Worm (Caenorhabditis elegans): ENCODE measurements around the gene Y69A2AR.1.

Gene Y69A2AR.1

DNA sequence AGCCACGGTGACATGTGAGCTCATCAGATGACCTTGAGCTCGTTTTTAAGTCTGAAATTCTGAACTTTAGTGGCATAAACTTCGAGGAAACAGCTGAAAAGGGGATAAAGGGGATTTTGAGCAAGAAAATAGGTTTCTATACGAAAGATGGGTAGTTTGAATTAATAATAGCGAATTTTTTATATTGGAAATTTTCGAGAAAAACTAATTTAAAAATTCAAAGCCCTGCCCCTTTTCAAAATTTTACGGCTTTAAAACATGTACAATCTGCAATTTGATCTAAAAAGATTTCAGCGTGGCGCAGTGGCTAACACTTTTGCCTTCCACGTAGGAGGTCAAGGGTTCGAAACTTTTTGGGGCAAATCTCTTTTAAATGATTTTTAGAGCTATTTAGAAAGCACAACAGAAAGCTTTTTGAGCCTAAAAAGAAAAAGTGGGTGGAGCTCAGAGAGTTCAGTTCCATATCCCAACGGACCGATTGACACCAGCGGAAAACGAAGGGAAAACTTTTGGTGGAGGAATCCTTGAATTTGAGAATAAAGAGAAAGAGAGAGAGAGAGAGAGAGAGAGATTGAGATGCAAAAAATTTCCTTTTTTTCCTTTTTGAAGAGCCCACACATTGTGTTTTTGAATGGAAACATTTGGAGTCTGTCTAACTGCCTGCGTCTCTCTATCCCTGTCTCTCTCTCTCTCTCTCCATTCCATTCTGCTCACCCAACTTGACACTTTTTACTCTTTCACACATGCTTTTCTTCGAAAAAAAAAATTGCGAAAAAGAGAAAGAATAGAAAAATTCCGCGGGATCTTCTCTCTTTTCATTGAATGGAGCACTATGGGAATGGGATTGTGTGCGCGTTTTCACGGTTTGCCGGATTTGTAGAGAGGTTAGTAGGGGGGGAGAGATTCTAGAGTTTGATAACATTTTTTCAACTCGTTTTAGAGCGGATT, 2.6 kb upstream of the Y69A2AR.1 start, which contains the start of gene Y69A2AR.31 (continued):
- no peak for TF ChIP-seq zfp-2 (tag; optimal IDR thresholded peaks at IDR 0.05)
- peak; percentile 79; the same call in 1 of the 2 replicates for TF ChIP-seq pha-4 (GFP tag; IDR thresholded peaks at IDR 0.05)
- no peak for TF ChIP-seq pha-4 (tag; optimal IDR thresholded peaks at IDR 0.05)

DNA sequence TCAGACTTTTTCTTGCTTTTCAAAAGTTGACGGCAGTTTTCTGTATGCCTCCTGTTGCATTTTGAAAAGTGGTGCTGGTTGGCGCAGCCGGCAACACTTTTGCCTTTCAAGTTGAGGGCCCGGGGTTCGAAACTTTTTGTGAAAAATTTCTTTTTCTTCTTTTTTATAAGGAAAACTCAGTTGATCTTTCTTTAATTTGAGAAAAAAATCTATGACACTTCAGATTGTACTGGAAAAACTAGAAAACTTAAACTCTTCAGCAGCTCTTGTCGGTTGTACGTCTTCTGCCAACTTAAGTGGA, 2.0 kb upstream of the Y69A2AR.1 start:
- peak in 1 of 2 experiments; percentile 60 for TF ChIP-seq daf-16 (GFP tag; optimal IDR thresholded peaks at IDR 0.05)
- TF ChIP-seq daf-16 (tag; optimal IDR thresholded peaks at IDR 0.05) = no peak
- TF ChIP-seq ceh-44 (GFP tag; IDR thresholded peaks at IDR 0.05) = no peak
- TF ChIP-seq zfp-2 (tag; optimal IDR thresholded peaks at IDR 0.05) = no peak
- TF ChIP-seq T20F7.1 (GFP tag; optimal IDR thresholded peaks at IDR 0.05) = peak; percentile 21
- TF ChIP-seq D1046.2 (GFP tag; IDR thresholded peaks at IDR 0.05) = peak; percentile 84
- peak; percentile 61; the same call in 1 of the 2 replicates for TF ChIP-seq vab-7 (GFP tag; IDR thresholded peaks at IDR 0.05)
- TF ChIP-seq dmd-9 (GFP tag; IDR thresholded peaks at IDR 0.05) = 0 out of 2 replicates have a peak, but pooled peaks have one; percentile 52
- 0 out of 2 replicates have a peak, but pooled peaks have one; percentile 55 for TF ChIP-seq nhr-42 (GFP tag; IDR thresholded peaks at IDR 0.05)
- 0 out of 2 replicates have a peak, but pooled peaks have one; percentile 10 for TF ChIP-seq lin-1 (GFP tag; IDR thresholded peaks at IDR 0.05)
- 0 out of 2 replicates have a peak, but pooled peaks have one; percentile 44 for TF ChIP-seq zip-11 (GFP tag; IDR thresholded peaks at IDR 0.05)
- TF ChIP-seq F49E8.2 (tag; optimal IDR thresholded peaks at IDR 0.05; ENCODE audit: borderline replicate concordance) = no peak
- peak; percentile 70; the same call in 1 of the 2 replicates for TF ChIP-seq pha-4 (GFP tag; IDR thresholded peaks at IDR 0.05)
- no peak for TF ChIP-seq pha-4 (tag; optimal IDR thresholded peaks at IDR 0.05)
- 0 out of 2 replicates have a peak, but pooled peaks have one; percentile 48 for TF ChIP-seq daf-8 (GFP tag; IDR thresholded peaks at IDR 0.05)
- TF ChIP-seq ctbp-1 (GFP tag; IDR thresholded peaks at IDR 0.05) = no peak
- TF ChIP-seq attf-4 (tag; optimal IDR thresholded peaks at IDR 0.05) = no peak
- TF ChIP-seq Y75B8A.6 (GFP tag; IDR thresholded peaks at IDR 0.05) = peak; percentile 32; the same call in 1 of the 2 replicates
- TF ChIP-seq gei-8 (GFP tag; optimal IDR thresholded peaks at IDR 0.05) = peak; percentile 57
- TF ChIP-seq Y48G9A.11 (GFP tag; IDR thresholded peaks at IDR 0.05) = peak; percentile 60; the same call in 1 of the 2 replicates
- 0 out of 2 replicates have a peak, but pooled peaks have one; percentile 54 for TF ChIP-seq snpc-1.2 (GFP tag; IDR thresholded peaks at IDR 0.05)
- TF ChIP-seq madf-5 (GFP tag; IDR thresholded peaks at IDR 0.05) = peak; percentile 36 to 42; a peak in 1 of 4 replicates
- no peak for TF ChIP-seq mdl-1 (tag; optimal IDR thresholded peaks at IDR 0.05)
- TF ChIP-seq duxl-1 (tag; optimal IDR thresholded peaks at IDR 0.05; ENCODE audit: poor library complexity) = no peak
- TF ChIP-seq hlh-11 (tag; optimal IDR thresholded peaks at IDR 0.05) = no peak
- TF ChIP-seq lin-38 (GFP tag; IDR thresholded peaks at IDR 0.05) = peak; percentile 75
- no peak for TF ChIP-seq lin-29 (GFP tag; IDR thresholded peaks at IDR 0.05)
- peak; percentile 84 for TF ChIP-seq egl-43 (GFP tag; IDR thresholded peaks at IDR 0.05)
- peak; percentile 88 for TF ChIP-seq F26F4.8 (GFP tag; conservative IDR thresholded peaks at IDR 0.05)
- TF ChIP-seq mdt-29 (GFP tag; IDR thresholded peaks at IDR 0.05) = 0 out of 2 replicates have a peak, but pooled peaks have one; percentile 38
- peak; percentile 70 for TF ChIP-seq daf-19 (GFP tag; conservative IDR thresholded peaks at IDR 0.05)
- TF ChIP-seq Y105C5A.15 (GFP tag; IDR thresholded peaks at IDR 0.05) = peak; percentile 70; the same call in 1 of the 2 replicates
- 0 out of 2 replicates have a peak, but pooled peaks have one; percentile 70 for TF ChIP-seq dmd-8 (GFP tag; IDR thresholded peaks at IDR 0.05)
- TF ChIP-seq F44E2.7 (GFP tag; IDR thresholded peaks at IDR 0.05) = peak; percentile 91
- peak; percentile 51 for TF ChIP-seq mes-2 (tag; optimal IDR thresholded peaks at IDR 0.05; ENCODE audit: poor library complexity, severe bottlenecking)
- peak; percentile 86 for TF ChIP-seq lim-7 (GFP tag; IDR thresholded peaks at IDR 0.05)
- peak; percentile 9 for TF ChIP-seq aha-1 (tag)
- TF ChIP-seq Y5F2A.4 (GFP tag; optimal IDR thresholded peaks at IDR 0.05) = peak; percentile 67

All from whole organism, L4 larva.